Worm (Caenorhabditis elegans) whole organism, L4 larva: Measurements from ENCODE around the gene W01D2.1.

Source experiments
- F44E2.7 ChIP-seq: fragments of 200-800 bp; sonication (Bioruptor generic); IDR thresholded peaks from 2 replicates; pipeline ENCODE4 v2.1.2; 2022; ENCODE audit warnings: missing genetic modification characterization, missing compliant biosample characterization
- F49E8.2 ChIP-seq: sonication (generic microtip); optimal IDR thresholded peaks from 2 replicates; lab custom pipeline; 2016; ENCODE audit warnings: missing compliant biosample characterization, mild to moderate bottlenecking, missing genetic modification characterization, borderline replicate concordance
- T26A8.4 ChIP-seq: fragments of 200-800 bp; sonication (Bioruptor generic); IDR thresholded peaks from 2 replicates; pipeline ENCODE4 v1.3.6; 2022; ENCODE audit warnings: missing genetic modification characterization, missing compliant biosample characterization
- Y105C5A.15 ChIP-seq: fragments of 200-800 bp; sonication (Bioruptor generic); IDR thresholded peaks from 2 replicates; pipeline ENCODE4 v1.3.6; 2022; ENCODE audit warnings: missing genetic modification characterization, missing compliant biosample characterization
- Y5F2A.4 ChIP-seq: fragments of 200-800 bp; sonication (Bioruptor generic); optimal IDR thresholded peaks from 2 replicates; lab custom pipeline; 2018; ENCODE audit warnings: mild to moderate bottlenecking, missing genetic modification characterization, missing compliant biosample characterization
- aha-1 ChIP-seq: fragments of 150-350 bp; peaks from one replicate; lab custom pipeline; 2014; ENCODE audit warnings: missing biosample characterization, missing genetic modification characterization
- ama-1 ChIP-seq: fragments of 150-350 bp; optimal IDR thresholded peaks from 2 replicates; lab custom pipeline; 2014; ENCODE audit warnings: inconsistent platforms, mixed read lengths
- attf-4 ChIP-seq: sonication (generic microtip); optimal IDR thresholded peaks from 3 replicates; lab custom pipeline; 2017; ENCODE audit warnings: missing biosample characterization, missing genetic modification characterization
- ces-1 ChIP-seq: fragments of 150-350 bp; sonication (generic microtip); optimal IDR thresholded peaks from 4 replicates; lab custom pipeline; 2014; ENCODE audit warnings: missing biosample characterization, missing genetic modification reagents, missing genetic modification characterization
- daf-16 ChIP-seq, 3 experiments: sonication (generic microtip); optimal IDR thresholded peaks; 2 replicates each; lab custom pipeline; 2016 to 2017; ENCODE audit warnings: missing genetic modification characterization in 3 of 3, missing genetic modification reagents in 3 of 3, mild to moderate bottlenecking in 2 of 3, missing compliant biosample characterization in 2 of 3, missing biosample characterization in 1 of 3, moderate library complexity in 1 of 3
- daf-19 ChIP-seq: fragments of 200-800 bp; sonication (Bioruptor generic); conservative IDR thresholded peaks from 2 replicates; pipeline ENCODE4 v1.3.6; 2022; ENCODE audit warnings: missing genetic modification characterization, missing compliant biosample characterization
- daf-8 ChIP-seq: fragments of 200-800 bp; sonication (Bioruptor generic); IDR thresholded peaks from 2 replicates; pipeline ENCODE4 v1.3.6; 2022; ENCODE audit warnings: missing genetic modification characterization, missing compliant biosample characterization
- dmd-6 ChIP-seq: fragments of 200-800 bp; sonication (Bioruptor generic); IDR thresholded peaks from 2 replicates; pipeline ENCODE4 v1.3.6; 2022; ENCODE audit warnings: missing genetic modification reagents, missing genetic modification characterization, missing compliant biosample characterization
- dmd-8 ChIP-seq: fragments of 200-800 bp; sonication (Bioruptor generic); IDR thresholded peaks from 2 replicates; pipeline ENCODE4 v1.3.6; 2022; ENCODE audit warnings: missing genetic modification characterization, missing compliant biosample characterization
- duxl-1 ChIP-seq: sonication (generic microtip); optimal IDR thresholded peaks from 2 replicates; lab custom pipeline; 2016; ENCODE audit warnings: mild to moderate bottlenecking, missing genetic modification characterization, moderate library complexity, missing compliant biosample characterization; ENCODE audit not compliant: poor library complexity
- egl-43 ChIP-seq: fragments of 200-800 bp; sonication (Bioruptor generic); IDR thresholded peaks from 2 replicates; pipeline ENCODE4 v1.3.6; 2022; ENCODE audit warnings: missing genetic modification reagents, missing genetic modification characterization, missing compliant biosample characterization
- fos-1 ChIP-seq: fragments of 150-350 bp; optimal IDR thresholded peaks from 2 replicates; lab custom pipeline; 2014; ENCODE audit warnings: missing biosample characterization, missing genetic modification characterization
- hif-1 ChIP-seq, 2 experiments: sonication (generic microtip); optimal IDR thresholded peaks; 2 replicates each; lab custom pipeline; 2016 to 2017; ENCODE audit warnings: missing compliant biosample characterization in 2 of 2, missing genetic modification characterization in 2 of 2, missing genetic modification reagents in 2 of 2, missing genotype in 2 of 2, mild to moderate bottlenecking in 1 of 2
- hlh-30 ChIP-seq: sonication (generic microtip); optimal IDR thresholded peaks from 2 replicates; lab custom pipeline; 2017; ENCODE audit warnings: antibody characterized with exemption, mild to moderate bottlenecking, missing genetic modification characterization, missing compliant biosample characterization; ENCODE audit not compliant: insufficient read depth
- lim-7 ChIP-seq: fragments of 200-800 bp; sonication (Bioruptor generic); IDR thresholded peaks from 2 replicates; pipeline ENCODE4 v1.3.6; 2022; ENCODE audit warnings: missing genetic modification characterization, missing compliant biosample characterization
- lin-15B ChIP-seq: fragments of 150-350 bp; sonication (generic microtip); optimal IDR thresholded peaks from 3 replicates; lab custom pipeline; 2014; ENCODE audit warnings: missing biosample characterization, missing genetic modification characterization
- lin-29 ChIP-seq: fragments of 200-800 bp; sonication (Bioruptor generic); IDR thresholded peaks from 2 replicates; pipeline ENCODE4 v1.3.6; 2022; ENCODE audit warnings: missing genetic modification reagents, missing genetic modification characterization, missing compliant biosample characterization
- madf-9 ChIP-seq: fragments of 200-800 bp; sonication (Bioruptor generic); conservative IDR thresholded peaks from 2 replicates; pipeline ENCODE4 v1.3.6; 2022; ENCODE audit warnings: missing genetic modification reagents, missing genetic modification characterization, missing compliant biosample characterization
- mep-1 ChIP-seq: fragments of 150-350 bp; sonication (generic microtip); optimal IDR thresholded peaks from 3 replicates; lab custom pipeline; 2014; ENCODE audit warnings: missing biosample characterization, missing genetic modification characterization
- mxl-2 ChIP-seq: fragments of 200-800 bp; sonication (Bioruptor generic); conservative IDR thresholded peaks from 2 replicates; pipeline ENCODE4 v1.3.6; 2022; ENCODE audit warnings: missing genetic modification reagents, missing genetic modification characterization, missing compliant biosample characterization
- mxl-3 ChIP-seq: fragments of 200-800 bp; sonication (Bioruptor generic); optimal IDR thresholded peaks from 2 replicates; lab custom pipeline; 2018; ENCODE audit warnings: mild to moderate bottlenecking, missing genetic modification characterization, missing compliant biosample characterization
- nhr-11 ChIP-seq: fragments of 150-350 bp; optimal IDR thresholded peaks from 2 replicates; lab custom pipeline; 2014; ENCODE audit warnings: missing biosample characterization, missing genetic modification characterization
- nhr-111 ChIP-seq: fragments of 200-800 bp; sonication (Bioruptor generic); optimal IDR thresholded peaks from 2 replicates; lab custom pipeline; 2018; ENCODE audit warnings: mild to moderate bottlenecking, missing genetic modification characterization, missing compliant biosample characterization
- nhr-25 ChIP-seq: sonication (generic microtip); optimal IDR thresholded peaks from 2 replicates; lab custom pipeline; 2017; ENCODE audit warnings: missing genetic modification characterization, mild to moderate bottlenecking, missing compliant biosample characterization, antibody characterized with exemption, moderate library complexity, borderline replicate concordance; ENCODE audit not compliant: insufficient read depth
- nhr-28 ChIP-seq: fragments of 150-350 bp; optimal IDR thresholded peaks from 2 replicates; lab custom pipeline; 2014; ENCODE audit warnings: missing biosample characterization, missing genetic modification characterization
- nhr-42 ChIP-seq: fragments of 200-800 bp; sonication (Bioruptor generic); IDR thresholded peaks from 2 replicates; pipeline ENCODE4 v1.3.6; 2022; ENCODE audit warnings: missing genetic modification characterization, missing compliant biosample characterization
- nhr-48 ChIP-seq: sonication (generic microtip); optimal IDR thresholded peaks from 2 replicates; lab custom pipeline; 2016; ENCODE audit warnings: mild to moderate bottlenecking, missing genetic modification characterization, missing compliant biosample characterization
- nhr-6 ChIP-seq: fragments of 150-350 bp; optimal IDR thresholded peaks from 2 replicates; lab custom pipeline; 2014; ENCODE audit warnings: missing biosample characterization, missing genetic modification characterization
- nhr-76 ChIP-seq: fragments of 150-350 bp; optimal IDR thresholded peaks from 2 replicates; lab custom pipeline; 2014; ENCODE audit warnings: missing biosample characterization, missing genetic modification characterization
- nhr-77 ChIP-seq: fragments of 150-350 bp; optimal IDR thresholded peaks from 2 replicates; lab custom pipeline; 2014; ENCODE audit warnings: missing biosample characterization, missing genetic modification characterization
- pha-4 ChIP-seq, 2 experiments: fragments of 150-350 bp in 1 of 2; fragments of 200-800 bp in 1 of 2; sonication (Bioruptor generic) in 1 of 2; IDR thresholded peaks in 1 of 2; optimal IDR thresholded peaks in 1 of 2; 2 replicates each; pipeline versions ENCODE4 v1.3.6 to Lab custom; 2014 to 2022; ENCODE audit warnings: missing genetic modification characterization in 2 of 2, missing genetic modification reagents in 2 of 2, missing biosample characterization in 1 of 2, missing compliant biosample characterization in 1 of 2
- php-3 ChIP-seq: fragments of 200-800 bp; sonication (Bioruptor generic); IDR thresholded peaks from 2 replicates; pipeline ENCODE4 v1.3.6; 2022; ENCODE audit warnings: missing genetic modification reagents, missing genetic modification characterization, missing compliant biosample characterization
- spr-1 ChIP-seq: sonication (generic microtip); optimal IDR thresholded peaks from 2 replicates; lab custom pipeline; 2016; ENCODE audit warnings: mild to moderate bottlenecking, missing genetic modification characterization, missing compliant biosample characterization
- spr-3 ChIP-seq: fragments of 200-800 bp; sonication (Bioruptor generic); optimal IDR thresholded peaks from 2 replicates; lab custom pipeline; 2018; ENCODE audit warnings: mild to moderate bottlenecking, missing genetic modification characterization, missing compliant biosample characterization
- tag-97 ChIP-seq: fragments of 200-800 bp; sonication (Bioruptor generic); IDR thresholded peaks from 2 replicates; pipeline ENCODE4 v1.3.6; 2022; ENCODE audit warnings: missing genetic modification characterization, missing compliant biosample characterization
- unc-39 ChIP-seq: sonication (generic microtip); optimal IDR thresholded peaks from 2 replicates; lab custom pipeline; 2017; ENCODE audit warnings: missing biosample characterization, missing genetic modification characterization
- zag-1 ChIP-seq: fragments of 150-350 bp; optimal IDR thresholded peaks from 2 replicates; lab custom pipeline; 2014; ENCODE audit warnings: missing biosample characterization, missing genetic modification characterization
- zfp-3 ChIP-seq: fragments of 200-800 bp; sonication (Bioruptor generic); conservative IDR thresholded peaks from 2 replicates; pipeline ENCODE4 v1.3.6; 2022; ENCODE audit warnings: missing genetic modification reagents, missing genetic modification characterization, missing compliant biosample characterization
- ztf-11 ChIP-seq: fragments of 150-350 bp; optimal IDR thresholded peaks from 2 replicates; lab custom pipeline; 2014; ENCODE audit warnings: missing biosample characterization, missing genetic modification characterization
- ztf-7 ChIP-seq: fragments of 150-350 bp; optimal IDR thresholded peaks from 2 replicates; lab custom pipeline; 2014; ENCODE audit warnings: missing biosample characterization, missing genetic modification characterization

The W01D2.1 gene

DNA sequence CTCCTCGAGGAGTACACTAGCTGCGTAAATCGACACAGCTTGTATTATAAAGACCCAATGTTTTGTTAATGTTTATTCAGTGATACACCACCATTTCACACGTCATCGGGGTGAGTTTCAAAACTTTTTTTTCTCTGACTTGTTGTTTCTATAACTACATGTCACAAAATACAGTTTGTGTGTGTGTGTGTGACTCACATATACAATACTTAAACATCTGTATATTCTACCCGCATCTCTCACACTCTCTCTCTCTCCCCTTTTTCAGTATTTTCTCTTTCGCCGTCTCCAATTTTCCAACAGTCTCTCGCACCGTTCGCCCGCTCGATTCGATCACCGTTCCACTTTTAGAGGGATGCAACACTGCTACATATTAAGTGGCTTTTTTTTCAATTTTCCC, 3.8 kb upstream of the W01D2.1 start (continued):
- no peak for TF ChIP-seq unc-39
- 0 out of 2 replicates have a peak, but pooled peaks have one; percentile 4 for TF ChIP-seq nhr-42 (GFP tag; lab: Robert Waterston, UW)
- no peak for TF ChIP-seq hif-1 (tag; optimal IDR thresholded peaks at IDR 0.05; lab: Kevin White, UChicago)
- no peak for TF ChIP-seq fos-1
- no peak for TF ChIP-seq php-3 (GFP tag; lab: Robert Waterston, UW)
- no peak for TF ChIP-seq daf-19 (GFP tag; lab: Robert Waterston, UW)
- TF ChIP-seq T26A8.4 (GFP tag; lab: Robert Waterston, UW) = no peak
- TF ChIP-seq mxl-3 (GFP tag; lab: Kevin White, UChicago) = no peak
- no peak for TF ChIP-seq F49E8.2 (tag; lab: Kevin White, UChicago)
- TF ChIP-seq F44E2.7 (GFP tag; lab: Robert Waterston, UW) = no peak
- TF ChIP-seq nhr-25 (tag; lab: Kevin White, UChicago) = no peak

DNA sequence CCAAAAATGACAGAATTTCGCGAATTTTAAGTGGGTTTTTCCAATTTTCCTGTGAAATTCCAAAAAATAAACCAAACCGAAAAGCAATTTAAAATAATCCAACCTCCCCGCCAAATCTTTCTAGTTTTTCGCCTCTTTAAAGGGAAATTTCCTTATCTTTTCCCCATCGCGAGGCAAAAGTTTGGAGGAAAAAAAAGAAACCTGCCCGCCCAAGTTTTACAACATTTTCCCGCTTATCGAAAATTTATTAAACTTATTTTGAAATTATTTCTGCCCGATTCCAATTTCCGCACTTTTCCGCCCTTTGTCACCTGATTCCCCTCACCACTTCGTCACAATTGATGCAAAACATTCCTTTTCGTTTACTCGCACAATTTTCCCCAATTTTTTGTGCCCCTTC, 3.1 kb upstream of the W01D2.1 start, which contains the start of gene osta-3:
Gene osta-3, plus strand, starts transcription at position 301 of the 400 bp plus-strand sequence.
- TF ChIP-seq nhr-11 (tag; lab: Kevin White, UChicago) (no peak), pha-4 (GFP tag; IDR thresholded peaks at IDR 0.05; lab: Robert Waterston, UW) (no peak), pha-4 (tag; optimal IDR thresholded peaks at IDR 0.05; lab: Kevin White, UChicago) (peak; percentile 14)
- TF ChIP-seq, all 104 proteins: peak for 1

DNA sequence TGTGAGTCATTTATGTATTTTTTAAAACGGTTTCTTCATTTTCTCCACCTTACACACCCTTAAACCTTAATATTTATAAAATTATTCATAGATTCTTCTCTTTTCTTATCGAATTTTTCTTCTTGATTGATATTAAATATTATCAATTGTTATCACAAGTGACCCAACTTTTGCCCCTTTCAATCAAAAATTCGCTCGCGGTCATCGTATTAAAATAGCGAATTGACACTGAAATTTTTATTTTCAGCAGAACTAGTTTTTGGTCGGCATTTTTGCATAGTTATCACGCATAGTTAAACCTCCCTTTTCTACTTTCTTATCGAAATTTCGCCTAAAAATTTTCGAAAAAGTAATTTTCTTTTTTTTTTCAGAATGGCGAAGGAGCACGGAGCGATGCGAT, 2.7 kb upstream of the W01D2.1 start:
- TF ChIP-seq F49E8.2 (tag; lab: Kevin White, UChicago) = no peak
- TF ChIP-seq daf-8 (GFP tag; lab: Robert Waterston, UW) = no peak
- no peak for TF ChIP-seq hlh-30 (tag; lab: Kevin White, UChicago)
- TF ChIP-seq attf-4 (tag; lab: Kevin White, UChicago) = no peak
- no peak for TF ChIP-seq lin-29 (GFP tag; lab: Robert Waterston, UW)
- TF ChIP-seq ztf-11 (tag; lab: Kevin White, UChicago) = no peak
- no peak for TF ChIP-seq Y5F2A.4 (GFP tag; lab: Kevin White, UChicago)
- no peak for TF ChIP-seq spr-1 (tag; lab: Kevin White, UChicago)
- TF ChIP-seq zag-1 (tag; lab: Kevin White, UChicago) = no peak
- TF ChIP-seq spr-3 (GFP tag; lab: Kevin White, UChicago) = no peak
- TF ChIP-seq egl-43 = no peak
- no peak for TF ChIP-seq ztf-7 (tag; lab: Kevin White, UChicago)
- TF ChIP-seq zfp-3 = no peak
- peak; percentile 89 for TF ChIP-seq nhr-28
- TF ChIP-seq ama-1 = no peak
- no peak for TF ChIP-seq nhr-48 (tag; lab: Kevin White, UChicago)
- no peak for TF ChIP-seq dmd-8 (GFP tag; lab: Robert Waterston, UW)
- no peak for TF ChIP-seq nhr-25 (tag; lab: Kevin White, UChicago)
- TF ChIP-seq duxl-1 (tag; lab: Kevin White, UChicago) = no peak
- TF ChIP-seq unc-39 = no peak
- no peak for TF ChIP-seq pha-4 (GFP tag; IDR thresholded peaks at IDR 0.05; lab: Robert Waterston, UW)
- no peak for TF ChIP-seq pha-4 (tag; optimal IDR thresholded peaks at IDR 0.05; lab: Kevin White, UChicago)
- no peak for TF ChIP-seq madf-9 (GFP tag; lab: Robert Waterston, UW)
- no peak for TF ChIP-seq nhr-76 (tag; lab: Kevin White, UChicago)
- TF ChIP-seq mxl-2 (GFP tag; lab: Robert Waterston, UW) = no peak
- no peak for TF ChIP-seq mep-1 (tag; lab: Kevin White, UChicago)
- TF ChIP-seq tag-97 (GFP tag; lab: Robert Waterston, UW) = no peak
- TF ChIP-seq nhr-111 (GFP tag; lab: Kevin White, UChicago) = no peak
- TF ChIP-seq Y105C5A.15 (GFP tag; lab: Robert Waterston, UW) = no peak
- TF ChIP-seq hif-1 (tag; optimal IDR thresholded peaks at IDR 0.05; lab: Kevin White, UChicago) = no peak
- TF ChIP-seq lin-15B (tag; lab: Kevin White, UChicago) = no peak
- peak; percentile 97 for TF ChIP-seq nhr-77 (tag; lab: Kevin White, UChicago)
- TF ChIP-seq lim-7 (GFP tag; lab: Robert Waterston, UW) = no peak
- TF ChIP-seq aha-1 (tag; lab: Kevin White, UChicago) = no peak
- TF ChIP-seq nhr-42 (GFP tag; lab: Robert Waterston, UW) = no peak
- no peak for TF ChIP-seq nhr-11 (tag; lab: Kevin White, UChicago)
- peak; percentile 84 for TF ChIP-seq php-3 (GFP tag; lab: Robert Waterston, UW)
- TF ChIP-seq daf-16 (GFP tag; optimal IDR thresholded peaks at IDR 0.05; lab: Kevin White, UChicago) = no peak
- TF ChIP-seq daf-16 (tag; optimal IDR thresholded peaks at IDR 0.05; lab: Kevin White, UChicago) = peak; percentile 70
- TF ChIP-seq dmd-6 (GFP tag; lab: Robert Waterston, UW) = peak; percentile 91
- TF ChIP-seq ces-1 (GFP tag; lab: Kevin White, UChicago) = no peak
- no peak for TF ChIP-seq nhr-6 (tag; lab: Kevin White, UChicago)
